Fruit fly (Drosophila melanogaster): ENCODE results near the gene ninaG.

ninaG gene

dm6 chr3R:11372053-11373016 is 49.2 kb downstream of the ninaG start (continued):
- TF ChIP-seq fd85E (GFP tag; optimal IDR thresholded peaks at IDR 0.05): no peak
- TF ChIP-seq CG4318 (GFP tag; optimal IDR thresholded peaks at IDR 0.05): no peak
- TF ChIP-seq CG32006 (GFP tag; optimal IDR thresholded peaks at IDR 0.05): no peak
- TF ChIP-seq eg (GFP tag; IDR thresholded peaks at IDR 0.05): 0 out of 3 replicates have a peak, but pooled peaks have one; percentile 24
- no peak for TF ChIP-seq net (GFP tag; optimal IDR thresholded peaks at IDR 0.05)
- no peak for TF ChIP-seq Hr38 (GFP tag; optimal IDR thresholded peaks at IDR 0.05)
- no peak for TF ChIP-seq CG6792 (GFP tag; optimal IDR thresholded peaks at IDR 0.05)
- TF ChIP-seq Ets96B (tag; optimal IDR thresholded peaks at IDR 0.05): no peak
- TF ChIP-seq CG8632 (GFP tag; optimal IDR thresholded peaks at IDR 0.05): no peak
- TF ChIP-seq fd59A (GFP tag; optimal IDR thresholded peaks at IDR 0.05): no peak
- no peak for TF ChIP-seq CG16779 (tag; optimal IDR thresholded peaks at IDR 0.05)
- no peak for TF ChIP-seq CG10669 (GFP tag; optimal IDR thresholded peaks at IDR 0.05)
- no peak for TF ChIP-seq Ets21C (GFP tag; optimal IDR thresholded peaks at IDR 0.05)
- TF ChIP-seq CG9139 (GFP tag; optimal IDR thresholded peaks at IDR 0.05): no peak
- peak; percentile 46 for TF ChIP-seq Sox102F (GFP tag; optimal IDR thresholded peaks at IDR 0.05)
- TF ChIP-seq Sox14 (GFP tag; optimal IDR thresholded peaks at IDR 0.05): no peak
- no peak for TF ChIP-seq Lpt (GFP tag; optimal IDR thresholded peaks at IDR 0.05)
- no peak for TF ChIP-seq Eip93F (GFP tag; optimal IDR thresholded peaks at IDR 0.05)
- no peak for TF ChIP-seq CG8319 (GFP tag; optimal IDR thresholded peaks at IDR 0.05)

- TF ChIP-seq lz (GFP tag; optimal IDR thresholded peaks at IDR 0.05) (no peak), topi (GFP tag; optimal IDR thresholded peaks at IDR 0.05) (no peak), esn (GFP tag; optimal IDR thresholded peaks at IDR 0.05) (no peak), CG6792 (GFP tag; optimal IDR thresholded peaks at IDR 0.05) (no peak), ss (GFP tag; optimal IDR thresholded peaks at IDR 0.05) (no peak), Hr38 (GFP tag; optimal IDR thresholded peaks at IDR 0.05) (no peak)
Observed at dm6 chr3R:11370805-11371204, 50.7 kb downstream of the ninaG start.

dm6 chr3R:11370333-11370732 is 51.2 kb downstream of the ninaG start:
- no peak for TF ChIP-seq spab (GFP tag; optimal IDR thresholded peaks at IDR 0.05)
- TF ChIP-seq CG10669 (GFP tag; optimal IDR thresholded peaks at IDR 0.05): no peak
- TF ChIP-seq ss (GFP tag; optimal IDR thresholded peaks at IDR 0.05): no peak
- no peak for TF ChIP-seq pdm3 (GFP tag; optimal IDR thresholded peaks at IDR 0.05)
- TF ChIP-seq Hr4 (GFP tag; optimal IDR thresholded peaks at IDR 0.05): no peak
- no peak for TF ChIP-seq net (GFP tag; optimal IDR thresholded peaks at IDR 0.05)
- no peak for TF ChIP-seq CG3919 (GFP tag; optimal IDR thresholded peaks at IDR 0.05)
- no peak for TF ChIP-seq achi (GFP tag; optimal IDR thresholded peaks at IDR 0.05)
- no peak for TF ChIP-seq CG6276 (GFP tag; optimal IDR thresholded peaks at IDR 0.05)

All from whole organism, prepupa.